ENCODE assay signal across 3 worm cellular contexts in the genomic region with DNA sequence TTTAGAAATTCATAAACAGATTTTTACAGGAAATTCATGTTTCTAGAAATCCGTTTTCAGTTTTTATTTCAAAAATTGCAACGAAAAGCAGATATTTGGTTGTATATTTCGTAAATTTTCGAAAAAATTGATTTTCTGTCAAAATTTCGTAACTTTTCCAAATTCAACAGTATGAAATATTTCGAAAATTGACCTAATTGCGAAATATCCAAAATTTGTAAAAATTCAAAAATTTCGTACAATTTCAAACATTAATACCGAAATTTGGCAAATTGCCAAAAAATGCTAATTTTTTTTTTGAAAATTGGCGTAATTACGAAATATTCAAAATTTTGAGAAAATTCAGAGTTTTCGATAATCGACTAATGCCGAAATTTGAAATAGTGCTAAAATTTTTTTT.
TF ChIP-seq lines count a peak whose summit lies in the region.

No protein-coding gene starts in this region.

TF ChIP-seq in whole organism, L1 larva, 84 proteins besides CTCF, POLR2A, EP300 and RAD21:
- TF ChIP-seq ceh-88 (GFP tag; IDR thresholded peaks at IDR 0.05; lab: Robert Waterston, UW) (no peak), skn-1 (tag; optimal IDR thresholded peaks at IDR 0.05; lab: Kevin White, UChicago) (peak; percentile 49)

TF ChIP-seq in whole organism, L2 larva, 48 proteins besides CTCF, POLR2A, EP300 and RAD21:
- no peak for TF ChIP-seq mdl-1 (tag; optimal IDR thresholded peaks at IDR 0.05; lab: Kevin White, UChicago)
- peak; percentile 52 for TF ChIP-seq unc-55 (GFP tag; optimal IDR thresholded peaks at IDR 0.05; lab: Kevin White, UChicago)

TF ChIP-seq in whole organism, young adult, 124 proteins besides CTCF, POLR2A, EP300 and RAD21:
- TF ChIP-seq sea-2 (GFP tag; IDR thresholded peaks at IDR 0.05; lab: Robert Waterston, UW) = no peak
- peak; percentile 42 for TF ChIP-seq unc-62 (GFP tag; optimal IDR thresholded peaks at IDR 0.05; lab: Kevin White, UChicago)
- TF ChIP-seq cebp-1 (GFP tag; IDR thresholded peaks at IDR 0.05; lab: Robert Waterston, UW) = peak; percentile 73
- peak; percentile 95 for TF ChIP-seq cebp-1 (tag; optimal IDR thresholded peaks at IDR 0.05; lab: Kevin White, UChicago)
- TF ChIP-seq B0019.2 (GFP tag; conservative IDR thresholded peaks at IDR 0.05; lab: Robert Waterston, UW) = no peak

Comparison
In these comparisons a context has a peak if more than half of its experiments do, and no peak if none do; other contexts are left out.
1. Of the 8 proteins assayed by ChIP-seq in both whole organism, young adult and whole organism, L1 larva: peak only in whole organism, young adult: unc-62; only in whole organism, L1 larva: none; in both: none; in neither: 7.